Worm (Caenorhabditis elegans) whole organism, mixed stage, embryonic: ENCODE data around the gene syd-9.

ENCODE experiments used
- M03D4.4 ChIP-seq: sonication (generic microtip); optimal IDR thresholded peaks from 2 replicates; lab custom pipeline; 2017; ENCODE audit warnings: mild to moderate bottlenecking, missing genetic modification characterization, missing compliant biosample characterization
- bed-3 ChIP-seq: fragments of 200-800 bp; sonication (Bioruptor generic); optimal IDR thresholded peaks from 3 replicates; lab custom pipeline; 2018; ENCODE audit warnings: mild to moderate bottlenecking, missing genetic modification characterization, moderate library complexity, missing compliant biosample characterization
- blmp-1 ChIP-seq: fragments of 150-350 bp; optimal IDR thresholded peaks from 2 replicates; lab custom pipeline; 2014; ENCODE audit warnings: missing biosample characterization, missing genetic modification characterization
- ceh-39 ChIP-seq: fragments of 150-350 bp; optimal IDR thresholded peaks from 2 replicates; lab custom pipeline; 2014; ENCODE audit warnings: missing biosample characterization, missing genetic modification characterization
- ceh-43 ChIP-seq: fragments of 200-800 bp; sonication (Bioruptor generic); optimal IDR thresholded peaks from 2 replicates; lab custom pipeline; 2018; ENCODE audit warnings: mild to moderate bottlenecking, missing genetic modification characterization, moderate library complexity, missing compliant biosample characterization
- ceh-83 ChIP-seq: fragments of 200-800 bp; sonication (Bioruptor generic); optimal IDR thresholded peaks from 2 replicates; lab custom pipeline; 2018; ENCODE audit warnings: mild to moderate bottlenecking, missing genetic modification characterization, missing compliant biosample characterization
- ces-1 ChIP-seq: fragments of 150-350 bp; optimal IDR thresholded peaks from 2 replicates; lab custom pipeline; 2014; ENCODE audit warnings: missing biosample characterization, missing genetic modification reagents, missing genetic modification characterization
- cnd-1 ChIP-seq: fragments of 200-800 bp; sonication (Bioruptor generic); optimal IDR thresholded peaks from 2 replicates; lab custom pipeline; 2018; ENCODE audit warnings: mild to moderate bottlenecking, missing genetic modification characterization, missing compliant biosample characterization
- drap-1 ChIP-seq: fragments of 200-800 bp; sonication (Bioruptor generic); optimal IDR thresholded peaks from 3 replicates; lab custom pipeline; 2018; ENCODE audit warnings: mild to moderate bottlenecking, missing genetic modification characterization, missing compliant biosample characterization
- elt-1 ChIP-seq: sonication (generic microtip); optimal IDR thresholded peaks from 2 replicates; lab custom pipeline; 2017; ENCODE audit warnings: missing genetic modification characterization, mild to moderate bottlenecking, missing compliant biosample characterization, antibody characterized with exemption, moderate library complexity, borderline replicate concordance; ENCODE audit not compliant: insufficient read depth
- elt-3 ChIP-seq: fragments of 150-350 bp; optimal IDR thresholded peaks from 2 replicates; lab custom pipeline; 2014; ENCODE audit warnings: missing biosample characterization, missing genetic modification characterization
- flh-1 ChIP-seq: fragments of 200-800 bp; sonication (Bioruptor generic); optimal IDR thresholded peaks from 2 replicates; lab custom pipeline; 2018; ENCODE audit warnings: mild to moderate bottlenecking, missing genetic modification characterization, moderate library complexity, missing compliant biosample characterization
- hlh-1 ChIP-seq: fragments of 150-350 bp; optimal IDR thresholded peaks from 2 replicates; lab custom pipeline; 2014; ENCODE audit warnings: missing biosample characterization, missing genetic modification reagents, missing genetic modification characterization
- lin-13 ChIP-seq: fragments of 150-350 bp; optimal IDR thresholded peaks from 2 replicates; lab custom pipeline; 2014; ENCODE audit warnings: missing biosample characterization, missing genetic modification characterization
- lin-32 ChIP-seq: fragments of 200-800 bp; sonication (Bioruptor generic); optimal IDR thresholded peaks from 2 replicates; lab custom pipeline; 2018; ENCODE audit warnings: mild to moderate bottlenecking, missing genetic modification characterization, missing compliant biosample characterization
- lsy-2 ChIP-seq: fragments of 150-350 bp; optimal IDR thresholded peaks from 2 replicates; lab custom pipeline; 2014; ENCODE audit warnings: missing biosample characterization, missing genetic modification characterization
- mab-5 ChIP-seq: fragments of 150-350 bp; optimal IDR thresholded peaks from 2 replicates; lab custom pipeline; 2014; ENCODE audit warnings: missing biosample characterization, missing genetic modification characterization
- mep-1 ChIP-seq: fragments of 150-350 bp; optimal IDR thresholded peaks from 2 replicates; lab custom pipeline; 2017; ENCODE audit warnings: missing biosample characterization, missing genetic modification reagents, missing genetic modification characterization, inconsistent platforms
- nhr-12 ChIP-seq: fragments of 150-350 bp; optimal IDR thresholded peaks from 2 replicates; lab custom pipeline; 2014; ENCODE audit warnings: missing biosample characterization, missing genetic modification characterization
- nhr-2 ChIP-seq: fragments of 150-350 bp; optimal IDR thresholded peaks from 2 replicates; lab custom pipeline; 2014; ENCODE audit warnings: missing biosample characterization, missing genetic modification characterization
- nhr-237 ChIP-seq: fragments of 150-350 bp; optimal IDR thresholded peaks from 2 replicates; lab custom pipeline; 2014; ENCODE audit warnings: missing biosample characterization, missing genetic modification characterization
- nhr-28 ChIP-seq: fragments of 150-350 bp; optimal IDR thresholded peaks from 2 replicates; lab custom pipeline; 2014; ENCODE audit warnings: missing biosample characterization, missing genetic modification characterization
- nhr-76 ChIP-seq: sonication (generic microtip); optimal IDR thresholded peaks from 2 replicates; lab custom pipeline; 2017; ENCODE audit warnings: missing biosample characterization, missing genetic modification characterization
- pha-4 ChIP-seq: fragments of 150-350 bp; optimal IDR thresholded peaks from 2 replicates; lab custom pipeline; 2018; ENCODE audit warnings: missing biosample characterization, missing genetic modification reagents, missing genetic modification characterization
- sem-2 ChIP-seq: fragments of 200-800 bp; sonication (Bioruptor generic); optimal IDR thresholded peaks from 2 replicates; lab custom pipeline; 2018; ENCODE audit warnings: mild to moderate bottlenecking, missing genetic modification characterization, missing compliant biosample characterization
- snpc-4 ChIP-seq: fragments of 150-350 bp; optimal IDR thresholded peaks from 2 replicates; lab custom pipeline; 2014; ENCODE audit warnings: missing biosample characterization, missing genetic modification characterization
- sptf-1 ChIP-seq: sonication (generic microtip); optimal IDR thresholded peaks from 2 replicates; lab custom pipeline; 2017; ENCODE audit warnings: mild to moderate bottlenecking, missing genetic modification characterization, moderate library complexity, missing compliant biosample characterization
- tbx-8 ChIP-seq: fragments of 200-800 bp; sonication (Bioruptor generic); optimal IDR thresholded peaks from 2 replicates; lab custom pipeline; 2018; ENCODE audit warnings: mild to moderate bottlenecking, missing genetic modification characterization, moderate library complexity, missing compliant biosample characterization
- unc-120 ChIP-seq: sonication (generic microtip); optimal IDR thresholded peaks from 2 replicates; lab custom pipeline; 2017; ENCODE audit warnings: missing genetic modification characterization, missing compliant biosample characterization; ENCODE audit not compliant: poor library complexity, severe bottlenecking
- unc-39 ChIP-seq: fragments of 150-350 bp; optimal IDR thresholded peaks from 2 replicates; lab custom pipeline; 2014; ENCODE audit warnings: missing biosample characterization, missing genetic modification characterization
- unc-62 ChIP-seq: fragments of 150-350 bp; optimal IDR thresholded peaks from 2 replicates; lab custom pipeline; 2014; ENCODE audit warnings: missing biosample characterization, missing genetic modification reagents, missing genetic modification characterization
- zip-8 ChIP-seq: fragments of 150-350 bp; optimal IDR thresholded peaks from 2 replicates; lab custom pipeline; 2014; ENCODE audit warnings: missing biosample characterization, missing genetic modification characterization
- ztf-11 ChIP-seq: fragments of 150-350 bp; optimal IDR thresholded peaks from 2 replicates; lab custom pipeline; 2014; ENCODE audit warnings: missing biosample characterization, missing genetic modification characterization

The syd-9 gene

DNA sequence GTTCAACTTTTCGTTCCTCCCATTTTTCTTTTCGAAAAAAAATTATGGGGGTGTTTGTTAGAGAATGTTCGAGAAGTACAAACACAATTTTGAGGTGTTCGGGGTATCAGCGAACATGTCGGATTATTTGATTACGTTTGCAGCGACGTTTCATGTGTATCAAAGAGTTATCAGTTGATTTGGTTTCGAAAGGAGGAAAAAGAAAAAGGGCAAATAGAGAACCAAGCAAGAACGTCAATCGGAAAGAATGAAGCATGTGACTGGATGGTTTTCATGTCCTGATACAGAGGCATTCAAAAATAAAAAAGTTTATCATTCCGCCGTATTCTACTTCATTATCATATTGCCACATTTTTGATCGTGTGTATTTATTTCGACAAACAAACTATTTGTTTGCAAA, 26.9 kb downstream of the syd-9 start:
- TF ChIP-seq M03D4.4 (no peak), ceh-83 (GFP tag; lab: Kevin White, UChicago) (no peak), unc-62 (GFP tag; lab: Kevin White, UChicago) (no peak), unc-120 (no peak), drap-1 (no peak), elt-3 (no peak), nhr-2 (no peak), ces-1 (GFP tag; lab: Kevin White, UChicago) (no peak), blmp-1 (tag; lab: Kevin White, UChicago) (no peak), lin-13 (no peak)

DNA sequence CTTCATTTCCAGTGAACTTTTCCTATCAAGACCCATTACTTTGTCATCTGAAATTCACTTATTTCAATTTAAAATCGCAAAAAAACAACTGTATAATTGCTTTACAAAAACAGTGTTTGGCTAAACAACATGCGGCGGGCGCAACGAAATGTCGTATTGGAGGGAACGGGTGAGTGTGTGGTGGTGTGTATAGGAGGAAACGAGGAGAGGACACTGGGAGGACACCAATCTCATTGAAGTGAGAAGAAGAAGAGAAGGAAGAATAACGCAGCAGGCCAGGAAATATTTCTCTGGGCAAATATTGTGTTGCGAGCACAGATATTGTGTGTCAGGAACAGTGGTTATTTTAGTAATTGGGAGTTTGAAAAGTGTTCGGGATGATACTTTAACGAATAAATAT, 36.7 kb downstream of the syd-9 start, which contains the start of gene F46H5.4:
Gene F46H5.4 (minus strand): TSS at position 53 of the 400 bp plus-strand sequence.
- peak; percentile 7 for TF ChIP-seq pha-4 (tag; lab: Kevin White, UChicago)
- peak; percentile 1 for TF ChIP-seq ztf-11 (tag; lab: Kevin White, UChicago)
- no peak for TF ChIP-seq unc-120
- peak; percentile 33 for TF ChIP-seq mep-1 (tag; lab: Kevin White, UChicago)
- no peak for TF ChIP-seq unc-62 (GFP tag; lab: Kevin White, UChicago)
- peak; percentile 24 for TF ChIP-seq nhr-2
- peak; percentile 39 for TF ChIP-seq ces-1 (GFP tag; lab: Kevin White, UChicago)

DNA sequence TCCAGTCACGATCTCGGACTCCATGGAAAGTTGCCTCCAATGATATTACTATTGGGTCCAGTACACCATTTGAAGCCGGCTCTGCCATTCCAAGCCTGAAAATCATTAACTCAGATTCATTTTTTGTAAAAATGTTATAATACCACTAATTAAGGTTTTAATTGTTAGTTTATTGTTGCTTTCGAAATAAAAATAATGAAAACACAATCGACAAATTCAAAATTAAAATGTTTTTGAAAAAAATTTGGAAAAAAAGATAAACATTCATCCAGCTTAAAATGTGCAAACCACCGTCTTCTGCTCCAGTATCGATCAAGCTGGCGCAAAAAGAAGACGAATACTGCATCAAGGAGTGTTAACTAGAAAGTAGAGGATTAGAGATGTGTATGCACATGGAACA, 39.0 kb downstream of the syd-9 start, which contains the start of gene F46H5.5:
Gene F46H5.5 (minus strand): TSS at position 101 of the 400 bp plus-strand sequence.
- TF ChIP-seq nhr-2 (no peak), tbx-8 (GFP tag; lab: Kevin White, UChicago) (no peak), lsy-2 (tag; lab: Kevin White, UChicago) (no peak), unc-62 (GFP tag; lab: Kevin White, UChicago) (no peak), hlh-1 (tag; lab: Kevin White, UChicago) (no peak), nhr-76 (tag; lab: Kevin White, UChicago) (no peak), mep-1 (tag; lab: Kevin White, UChicago) (no peak), sem-2 (GFP tag; lab: Kevin White, UChicago) (no peak), drap-1 (no peak), ztf-11 (tag; lab: Kevin White, UChicago) (no peak), cnd-1 (no peak), flh-1 (no peak), blmp-1 (tag; lab: Kevin White, UChicago) (no peak), pha-4 (tag; lab: Kevin White, UChicago) (no peak), ceh-39 (no peak), elt-1 (tag; lab: Kevin White, UChicago) (no peak), elt-3 (no peak)

DNA sequence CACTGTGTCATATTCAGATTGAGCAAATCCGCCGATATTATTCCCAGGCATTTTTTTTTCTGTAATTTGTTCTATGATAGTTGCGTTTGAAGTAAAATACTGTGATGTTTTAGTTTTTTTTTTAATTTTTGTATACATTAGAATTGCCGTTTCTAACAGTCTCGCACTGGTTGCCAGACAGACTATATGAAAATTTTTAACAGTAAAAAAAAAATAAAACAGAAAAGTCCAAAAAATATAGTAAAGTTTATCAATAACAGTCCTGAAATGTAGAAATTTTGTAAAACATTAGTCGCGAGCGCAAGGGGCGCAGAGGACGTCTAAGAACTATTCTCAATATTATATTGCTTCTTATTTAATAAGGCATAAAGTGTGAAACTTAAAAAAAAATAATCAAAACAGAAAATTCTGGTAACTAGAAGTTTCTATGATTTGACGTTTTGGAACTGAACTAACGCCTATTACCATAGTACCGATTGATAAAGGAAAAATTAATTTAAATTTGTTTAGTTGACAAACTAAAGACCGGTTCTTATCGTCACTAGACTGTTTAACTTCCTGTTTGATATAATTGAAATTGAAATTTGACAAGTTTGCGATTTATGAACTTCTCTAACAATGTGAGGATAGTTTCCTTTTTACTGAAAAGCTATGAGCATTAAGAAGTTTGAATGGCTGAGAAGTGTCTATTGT, 42.6 kb downstream of the syd-9 start, which contains the start of gene lact-1:
Gene lact-1 (minus strand): TSS at position 51 of the 693 bp plus-strand sequence.
- TF ChIP-seq mep-1 (tag; lab: Kevin White, UChicago) (no peak), hlh-1 (tag; lab: Kevin White, UChicago) (no peak), lin-32 (no peak), zip-8 (tag; lab: Kevin White, UChicago) (no peak), unc-120 (no peak), ztf-11 (tag; lab: Kevin White, UChicago) (no peak), elt-1 (tag; lab: Kevin White, UChicago) (no peak), lsy-2 (tag; lab: Kevin White, UChicago) (no peak), nhr-76 (tag; lab: Kevin White, UChicago) (no peak), mab-5 (tag; lab: Kevin White, UChicago) (no peak), drap-1 (no peak), sptf-1 (tag; lab: Kevin White, UChicago) (no peak)

DNA sequence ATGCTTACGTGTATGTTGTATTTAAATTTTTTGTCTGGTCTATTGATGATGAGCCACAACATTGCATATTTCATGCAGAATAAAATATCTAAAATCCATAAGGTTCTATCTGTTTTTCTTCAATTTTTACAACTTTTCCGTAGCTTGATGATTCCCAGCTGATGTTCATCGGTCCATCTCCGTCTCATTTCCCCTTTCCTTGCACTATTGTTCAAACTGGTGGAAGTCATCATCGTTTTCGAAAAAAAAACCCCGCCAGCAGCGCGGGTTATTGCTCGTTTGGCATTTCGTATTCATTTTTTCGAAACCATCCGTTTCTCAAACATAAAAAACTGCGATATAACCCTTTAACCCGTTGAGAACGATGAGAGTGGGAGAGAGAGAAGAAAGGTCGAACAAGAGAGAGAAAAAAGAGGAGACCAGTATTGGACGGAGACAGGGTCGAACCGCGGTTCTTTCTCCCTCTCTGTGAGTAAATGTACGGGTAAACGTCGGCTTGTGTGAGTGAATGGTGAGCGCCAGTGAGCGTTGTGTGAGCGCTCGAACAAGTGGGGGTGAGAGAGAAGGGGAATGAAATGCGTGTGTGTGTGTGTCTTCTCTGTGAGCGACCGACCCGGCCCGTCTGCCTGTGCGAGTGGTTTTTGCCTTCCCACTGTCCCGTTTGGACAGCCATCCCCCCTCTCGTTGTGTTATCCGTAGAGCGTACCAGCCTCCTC, 46.9 kb downstream of the syd-9 start:
- peak; percentile 81 for TF ChIP-seq unc-120
- peak; percentile 77 for TF ChIP-seq lin-13
- TF ChIP-seq M03D4.4 = peak; percentile 61
- peak; percentile 3 for TF ChIP-seq ceh-39
- peak; percentile 78 for TF ChIP-seq unc-62 (GFP tag; lab: Kevin White, UChicago)
- peak; percentile 67 for TF ChIP-seq drap-1
- TF ChIP-seq sem-2 (GFP tag; lab: Kevin White, UChicago) = no peak
- no peak for TF ChIP-seq mab-5 (tag; lab: Kevin White, UChicago)
- no peak for TF ChIP-seq nhr-12 (tag; lab: Kevin White, UChicago)
- TF ChIP-seq bed-3 (GFP tag; lab: Kevin White, UChicago) = no peak
- TF ChIP-seq ceh-83 (GFP tag; lab: Kevin White, UChicago) = peak; percentile 15
- TF ChIP-seq ces-1 (GFP tag; lab: Kevin White, UChicago) = peak; percentile 39
- TF ChIP-seq lin-32 = peak; percentile 54
- TF ChIP-seq tbx-8 (GFP tag; lab: Kevin White, UChicago) = no peak
- peak; percentile 69 for TF ChIP-seq pha-4 (tag; lab: Kevin White, UChicago)
- peak; percentile 73 for TF ChIP-seq ztf-11 (tag; lab: Kevin White, UChicago)
- no peak for TF ChIP-seq snpc-4 (tag; lab: Kevin White, UChicago)
- no peak for TF ChIP-seq lsy-2 (tag; lab: Kevin White, UChicago)
- TF ChIP-seq nhr-237 = peak; percentile 68
- peak; percentile 65 for TF ChIP-seq hlh-1 (tag; lab: Kevin White, UChicago)
- peak; percentile 11 for TF ChIP-seq cnd-1
- TF ChIP-seq flh-1 = no peak
- TF ChIP-seq blmp-1 (tag; lab: Kevin White, UChicago) = no peak
- no peak for TF ChIP-seq nhr-76 (tag; lab: Kevin White, UChicago)
- TF ChIP-seq unc-39 (tag; lab: Kevin White, UChicago) = peak; percentile 86
- TF ChIP-seq zip-8 (tag; lab: Kevin White, UChicago) = no peak
- peak; percentile 3 for TF ChIP-seq ceh-43 (GFP tag; lab: Kevin White, UChicago)
- TF ChIP-seq nhr-2 = peak; percentile 55
- no peak for TF ChIP-seq elt-3
- TF ChIP-seq sptf-1 (tag; lab: Kevin White, UChicago) = peak; percentile 72
- no peak for TF ChIP-seq nhr-28 (tag; lab: Kevin White, UChicago)
- TF ChIP-seq elt-1 (tag; lab: Kevin White, UChicago) = peak; percentile 31
